Worm (Caenorhabditis elegans) whole organism, late embryonic: ENCODE data around the gene C45G9.12.
"Not testable (repeated sequence)": the region's sequence is repeated elsewhere in the genome, so short reads cannot be mapped to it uniquely, and the experiment has no call there.

Experiments
- C38D4.7 ChIP-seq: fragments of 200-800 bp; sonication (Bioruptor generic); optimal IDR thresholded peaks from 2 replicates; lab custom pipeline; 2018; ENCODE audit warnings: mild to moderate bottlenecking, missing genetic modification characterization, moderate library complexity, missing compliant biosample characterization
- T23F11.4 ChIP-seq: fragments of 200-800 bp; sonication (Bioruptor generic); optimal IDR thresholded peaks from 2 replicates; lab custom pipeline; 2018; ENCODE audit warnings: mild to moderate bottlenecking, missing genetic modification characterization, missing compliant biosample characterization
- Y22D7AL.16 ChIP-seq: sonication (generic microtip); optimal IDR thresholded peaks from 2 replicates; lab custom pipeline; 2016; ENCODE audit warnings: missing genetic modification characterization, missing compliant biosample characterization
- ceh-14 ChIP-seq: sonication (generic microtip); optimal IDR thresholded peaks from 2 replicates; lab custom pipeline; 2016; ENCODE audit warnings: missing genotype, missing genetic modification characterization, missing compliant biosample characterization
- ceh-19 ChIP-seq: fragments of 200-800 bp; sonication (Bioruptor generic); optimal IDR thresholded peaks from 2 replicates; lab custom pipeline; 2018; ENCODE audit warnings: mild to moderate bottlenecking, missing genetic modification characterization, missing compliant biosample characterization
- ceh-22 ChIP-seq: sonication (generic microtip); optimal IDR thresholded peaks from 2 replicates; lab custom pipeline; 2017; ENCODE audit warnings: missing biosample characterization, missing genetic modification characterization
- ceh-24 ChIP-seq: sonication (generic microtip); optimal IDR thresholded peaks from 2 replicates; lab custom pipeline; 2016; ENCODE audit warnings: mild to moderate bottlenecking, missing genetic modification characterization, missing compliant biosample characterization
- ceh-45 ChIP-seq: fragments of 200-800 bp; sonication (Bioruptor generic); IDR thresholded peaks from 2 replicates; pipeline ENCODE4 v1.3.6; 2022; ENCODE audit warnings: missing genetic modification reagents, missing genetic modification characterization, missing compliant biosample characterization
- ceh-9 ChIP-seq: sonication (generic microtip); optimal IDR thresholded peaks from 2 replicates; lab custom pipeline; 2016; ENCODE audit warnings: mild to moderate bottlenecking, missing genetic modification characterization, inconsistent platforms, missing compliant biosample characterization
- che-1 ChIP-seq: sonication (generic microtip); optimal IDR thresholded peaks from 2 replicates; lab custom pipeline; 2016; ENCODE audit warnings: mild to moderate bottlenecking, missing genetic modification characterization, missing compliant biosample characterization
- dve-1 ChIP-seq: sonication (generic microtip); optimal IDR thresholded peaks from 2 replicates; lab custom pipeline; 2017; ENCODE audit warnings: antibody characterized with exemption, mild to moderate bottlenecking, missing genetic modification characterization, missing compliant biosample characterization
- elt-2 ChIP-seq: sonication (generic microtip); optimal IDR thresholded peaks from 2 replicates; lab custom pipeline; 2016; ENCODE audit warnings: missing genetic modification reagents, missing genetic modification characterization, missing compliant biosample characterization
- elt-4 ChIP-seq: sonication (generic microtip); optimal IDR thresholded peaks from 2 replicates; lab custom pipeline; 2016; ENCODE audit warnings: missing genetic modification characterization, missing compliant biosample characterization
- ets-4 ChIP-seq: sonication (generic microtip); optimal IDR thresholded peaks from 2 replicates; lab custom pipeline; 2016; ENCODE audit warnings: missing genetic modification characterization, missing compliant biosample characterization
- eyg-1 ChIP-seq: sonication (generic microtip); optimal IDR thresholded peaks from 2 replicates; lab custom pipeline; 2016; ENCODE audit warnings: missing genotype, missing genetic modification characterization, missing compliant biosample characterization
- fax-1 ChIP-seq: sonication (generic microtip); optimal IDR thresholded peaks from 2 replicates; lab custom pipeline; 2016; ENCODE audit warnings: missing genotype, missing genetic modification characterization, missing compliant biosample characterization
- hlh-13 ChIP-seq: fragments of 200-800 bp; sonication (Bioruptor generic); optimal IDR thresholded peaks from 2 replicates; lab custom pipeline; 2018; ENCODE audit warnings: mild to moderate bottlenecking, missing genetic modification characterization, missing compliant biosample characterization
- hlh-15 ChIP-seq: sonication (generic microtip); optimal IDR thresholded peaks from 2 replicates; lab custom pipeline; 2016; ENCODE audit warnings: missing genetic modification characterization, missing compliant biosample characterization
- hlh-30 ChIP-seq: sonication (generic microtip); optimal IDR thresholded peaks from 2 replicates; lab custom pipeline; 2017; ENCODE audit warnings: antibody characterized with exemption, missing genetic modification characterization, missing compliant biosample characterization; ENCODE audit not compliant: insufficient read depth
- hlh-6 ChIP-seq: sonication (generic microtip); optimal IDR thresholded peaks from 2 replicates; lab custom pipeline; 2016; ENCODE audit warnings: missing genotype, missing genetic modification characterization, missing compliant biosample characterization
- lim-6 ChIP-seq: sonication (generic microtip); optimal IDR thresholded peaks from 2 replicates; lab custom pipeline; 2016; ENCODE audit warnings: missing genetic modification characterization, missing compliant biosample characterization
- pag-3 ChIP-seq: sonication (generic microtip); optimal IDR thresholded peaks from 2 replicates; lab custom pipeline; 2016; ENCODE audit warnings: missing compliant biosample characterization, missing genetic modification characterization, borderline replicate concordance
- pha-2 ChIP-seq: sonication (generic microtip); optimal IDR thresholded peaks from 2 replicates; lab custom pipeline; 2017; ENCODE audit warnings: mild to moderate bottlenecking, missing genetic modification characterization, missing compliant biosample characterization
- sox-4 ChIP-seq: sonication (generic microtip); optimal IDR thresholded peaks from 2 replicates; lab custom pipeline; 2017; ENCODE audit warnings: mild to moderate bottlenecking, missing genetic modification characterization, inconsistent platforms, missing compliant biosample characterization
- syd-9 ChIP-seq: sonication (generic microtip); optimal IDR thresholded peaks from 2 replicates; lab custom pipeline; 2016; ENCODE audit warnings: mild to moderate bottlenecking, missing genetic modification characterization, moderate library complexity, missing compliant biosample characterization
- tbx-2 ChIP-seq: sonication (generic microtip); optimal IDR thresholded peaks from 2 replicates; lab custom pipeline; 2016; ENCODE audit warnings: missing genetic modification characterization, missing compliant biosample characterization
- tbx-7 ChIP-seq: sonication (generic microtip); optimal IDR thresholded peaks from 2 replicates; lab custom pipeline; 2016; ENCODE audit warnings: missing genotype, missing genetic modification characterization, missing compliant biosample characterization
- unc-3 ChIP-seq, 2 experiments: fragments of 200-800 bp in 1 of 2; sonication (Bioruptor generic) in 1 of 2; sonication (generic microtip) in 1 of 2; conservative IDR thresholded peaks in 1 of 2; optimal IDR thresholded peaks in 1 of 2; 2 replicates each; pipeline versions ENCODE4 v1.3.6 to Lab custom; 2016 to 2022; ENCODE audit warnings: missing compliant biosample characterization in 2 of 2, missing genetic modification characterization in 2 of 2, missing genetic modification reagents in 1 of 2
- zip-5 ChIP-seq: sonication (generic microtip); optimal IDR thresholded peaks from 2 replicates; lab custom pipeline; 2016; ENCODE audit warnings: missing genetic modification characterization, missing compliant biosample characterization
- ztf-16 ChIP-seq: sonication (generic microtip); optimal IDR thresholded peaks from 2 replicates; lab custom pipeline; 2017; ENCODE audit warnings: missing genetic modification characterization, missing compliant biosample characterization

C45G9.12 gene

ce11 chrIII:5068675-5069233, 2.7 kb downstream of the C45G9.12 start, which contains the start of the genes C45G9.11 and C45G9.2 (continued):
- TF ChIP-seq syd-9 (tag; lab: Kevin White, UChicago) (peak; percentile 44), tbx-7 (tag; lab: Kevin White, UChicago) (peak; percentile 93), zip-5 (peak; percentile 81), hlh-13 (GFP tag; lab: Kevin White, UChicago) (no peak)

- TF ChIP-seq fax-1, dve-1, tbx-7 (tag; lab: Kevin White, UChicago): not testable (repeated sequence)
Observed at ce11 chrIII:5062406-5062805, 9.0 kb downstream of the C45G9.12 start, which contains the start of gene C45G9.4. Gene C45G9.4 (plus strand): TSS chrIII:5062706.

ce11 chrIII:5061798-5062197, 9.6 kb downstream of the C45G9.12 start, which contains the start of gene C45G9.10:
Gene C45G9.10 (minus strand): TSS chrIII:5061898.
- no peak for TF ChIP-seq hlh-15
- no peak for TF ChIP-seq zip-5
- no peak for TF ChIP-seq tbx-2 (tag; lab: Kevin White, UChicago)
- no peak for TF ChIP-seq eyg-1 (tag; lab: Kevin White, UChicago)
- TF ChIP-seq che-1 (tag; lab: Kevin White, UChicago) = no peak
- TF ChIP-seq ztf-16 (tag; lab: Kevin White, UChicago) = no peak
- no peak for TF ChIP-seq ceh-14 (tag; lab: Kevin White, UChicago)
- TF ChIP-seq sox-4 (tag; lab: Kevin White, UChicago) = no peak
- TF ChIP-seq ceh-19 (GFP tag; lab: Kevin White, UChicago) = no peak
- no peak for TF ChIP-seq ceh-24 (tag; lab: Kevin White, UChicago)
- TF ChIP-seq pag-3 (tag; lab: Kevin White, UChicago) = no peak
- TF ChIP-seq Y22D7AL.16 (tag; lab: Kevin White, UChicago) = no peak
- no peak for TF ChIP-seq T23F11.4 (GFP tag; lab: Kevin White, UChicago)
- TF ChIP-seq lim-6 (tag; lab: Kevin White, UChicago) = no peak

- not testable (repeated sequence) for TF ChIP-seq unc-3 (GFP tag; conservative IDR thresholded peaks at IDR 0.05; lab: Robert Waterston, UW); unc-3 (tag; optimal IDR thresholded peaks at IDR 0.05; lab: Kevin White, UChicago); elt-2 (tag; lab: Kevin White, UChicago); sox-4 (tag; lab: Kevin White, UChicago)
Observed at ce11 chrIII:5055709-5056108, 15.7 kb downstream of the C45G9.12 start, which contains the start of gene C45G9.9. Gene C45G9.9 (minus strand): TSS chrIII:5055809.

- TF ChIP-seq ceh-24 (tag; lab: Kevin White, UChicago) (no peak), ceh-14 (tag; lab: Kevin White, UChicago) (no peak), sox-4 (tag; lab: Kevin White, UChicago) (no peak), T23F11.4 (GFP tag; lab: Kevin White, UChicago) (no peak), elt-4 (tag; lab: Kevin White, UChicago) (no peak), hlh-15 (no peak), ceh-9 (no peak), unc-3 (GFP tag; conservative IDR thresholded peaks at IDR 0.05; lab: Robert Waterston, UW) (no peak), unc-3 (tag; optimal IDR thresholded peaks at IDR 0.05; lab: Kevin White, UChicago) (no peak), hlh-6 (no peak), ets-4 (no peak), pha-2 (no peak), hlh-30 (tag; lab: Kevin White, UChicago) (no peak), ceh-22 (tag; lab: Kevin White, UChicago) (no peak), C38D4.7 (GFP tag; lab: Kevin White, UChicago) (no peak), tbx-2 (tag; lab: Kevin White, UChicago) (no peak), ceh-45 (GFP tag; lab: Robert Waterston, UW) (no peak)
Observed at ce11 chrIII:5053541-5053940, 17.9 kb downstream of the C45G9.12 start, which contains the start of gene C45G9.8. Gene C45G9.8 (minus strand): TSS chrIII:5053641.
